Fruit fly (Drosophila melanogaster) whole organism, embryonic: ENCODE results near the gene AGO2.
A peak's percentile ranks its signal among the peaks of the same experiment; 100 is the strongest.

Experiments used
- Ada2b ChIP-seq: fragments of 200-800 bp; sonication (Bioruptor generic); IDR thresholded peaks from 2 replicates; pipeline ENCODE4 v1.3.6; 2022; ENCODE audit warnings: missing biosample characterization, missing genetic modification characterization
- C15 ChIP-seq: fragments of 200-800 bp; sonication (Bioruptor generic); IDR thresholded peaks from 3 replicates; pipeline ENCODE4 v1.3.6; 2022; ENCODE audit warnings: missing biosample characterization, missing genetic modification characterization
- CG1024 ChIP-seq: fragments of 200-800 bp; sonication (Bioruptor generic); IDR thresholded peaks from 2 replicates; pipeline ENCODE4 v1.3.6; 2022; ENCODE audit warnings: missing biosample characterization, missing genetic modification characterization
- CG10543 ChIP-seq: fragments of 200-800 bp; sonication (Bioruptor generic); optimal IDR thresholded peaks from 3 replicates; lab custom pipeline; 2017; ENCODE audit warnings: missing biosample characterization, mild to moderate bottlenecking, missing genetic modification characterization, moderate library complexity
- CG11456 ChIP-seq: fragments of 200-800 bp; sonication (Bioruptor generic); IDR thresholded peaks from 3 replicates; pipeline ENCODE4 v1.3.6; 2022; ENCODE audit warnings: missing biosample characterization, missing genetic modification characterization
- CG11696 ChIP-seq: fragments of 200-800 bp; sonication (Bioruptor generic); IDR thresholded peaks from 2 replicates; pipeline ENCODE4 v1.3.6; 2022; ENCODE audit warnings: missing biosample characterization, missing genetic modification characterization
- CG15479 ChIP-seq: fragments of 200-800 bp; sonication (Bioruptor generic); optimal IDR thresholded peaks from 3 replicates; lab custom pipeline; 2019; ENCODE audit warnings: missing biosample characterization, mild to moderate bottlenecking, missing genetic modification characterization, moderate library complexity
- CG17612 ChIP-seq: fragments of 200-800 bp; sonication (Bioruptor generic); IDR thresholded peaks from 2 replicates; pipeline ENCODE4 v1.3.6; 2022; ENCODE audit warnings: missing biosample characterization, missing genetic modification characterization
- CG18476 ChIP-seq: fragments of 200-800 bp; sonication (Bioruptor generic); optimal IDR thresholded peaks from 2 replicates; lab custom pipeline; 2016; ENCODE audit warnings: missing biosample characterization, mild to moderate bottlenecking, missing genetic modification characterization
- CG2129 ChIP-seq: fragments of 200-800 bp; sonication (Bioruptor generic); IDR thresholded peaks from 2 replicates; pipeline ENCODE4 v1.3.6; 2022; ENCODE audit warnings: missing biosample characterization, missing genetic modification characterization; ENCODE audit not compliant: partially characterized antibody
- CG30403 ChIP-seq: fragments of 200-800 bp; sonication (Bioruptor generic); optimal IDR thresholded peaks from 3 replicates; lab custom pipeline; 2016; ENCODE audit warnings: missing biosample characterization, missing genetic modification characterization
- CG31365 ChIP-seq: fragments of 200-800 bp; sonication (Bioruptor generic); optimal IDR thresholded peaks from 2 replicates; lab custom pipeline; 2018; ENCODE audit warnings: missing biosample characterization, mild to moderate bottlenecking, missing genetic modification characterization
- CG32532 ChIP-seq: fragments of 200-800 bp; sonication (Bioruptor generic); IDR thresholded peaks from 2 replicates; pipeline ENCODE4 v1.3.6; 2022; ENCODE audit warnings: missing biosample characterization, missing genetic modification characterization
- CG32772 ChIP-seq: fragments of 200-800 bp; sonication (Bioruptor generic); IDR thresholded peaks from 2 replicates; pipeline ENCODE4 v1.3.6; 2022; ENCODE audit warnings: missing biosample characterization, missing genetic modification characterization
- CG3847 ChIP-seq: fragments of 200-800 bp; sonication (Bioruptor generic); IDR thresholded peaks from 2 replicates; pipeline ENCODE4 v1.3.6; 2022; ENCODE audit warnings: missing biosample characterization, missing genetic modification characterization
- CG4360 ChIP-seq: fragments of 200-800 bp; sonication (Bioruptor generic); IDR thresholded peaks from 2 replicates; pipeline ENCODE4 v1.3.6; 2022; ENCODE audit warnings: missing biosample characterization, missing genetic modification characterization
- CG4820 ChIP-seq: fragments of 200-800 bp; sonication (Bioruptor generic); optimal IDR thresholded peaks from 3 replicates; lab custom pipeline; 2016; ENCODE audit warnings: missing biosample characterization, missing genetic modification characterization
- CG6175 ChIP-seq: fragments of 200-800 bp; sonication (Bioruptor generic); IDR thresholded peaks from 3 replicates; pipeline ENCODE4 v1.3.6; 2022; ENCODE audit warnings: missing biosample characterization, missing genetic modification characterization
- CG6791 ChIP-seq: fragments of 200-800 bp; sonication (Bioruptor generic); IDR thresholded peaks from 3 replicates; pipeline ENCODE4 v1.3.6; 2022; ENCODE audit warnings: missing biosample characterization, missing genetic modification characterization; ENCODE audit not compliant: partially characterized antibody
- CG8089 ChIP-seq: fragments of 200-800 bp; sonication (Bioruptor generic); optimal IDR thresholded peaks from 3 replicates; lab custom pipeline; 2016; ENCODE audit warnings: missing biosample characterization, missing genetic modification characterization
- CG9215 ChIP-seq: fragments of 200-800 bp; sonication (Bioruptor generic); IDR thresholded peaks from 2 replicates; pipeline ENCODE4 v1.3.6; 2022; ENCODE audit warnings: missing biosample characterization, missing genetic modification characterization
- CoRest ChIP-seq: fragments of 200-800 bp; sonication (Bioruptor generic); optimal IDR thresholded peaks from 3 replicates; lab custom pipeline; 2018; ENCODE audit warnings: missing biosample characterization, mild to moderate bottlenecking, missing genetic modification characterization, moderate library complexity
- D ChIP-seq, 2 experiments: fragments of 200-800 bp in 1 of 2; fragments of >200 bp in 1 of 2; sonication (Bioruptor generic) in 1 of 2; optimal IDR thresholded peaks; 2 replicates in 1 of 2; 3 replicates in 1 of 2; lab custom pipeline; 2017; ENCODE audit warnings: mild to moderate bottlenecking in 1 of 2, missing biosample characterization in 1 of 2, missing genetic modification characterization in 1 of 2, missing genetic modification reagents in 1 of 2
- Ets65A ChIP-seq: fragments of 200-800 bp; sonication (Bioruptor generic); peaks from one replicate; lab custom pipeline; 2016; ENCODE audit warnings: missing biosample characterization, missing genetic modification characterization
- Gsc ChIP-seq: fragments of 200-800 bp; sonication (Bioruptor generic); IDR thresholded peaks from 2 replicates; pipeline ENCODE4 v1.3.6; 2022; ENCODE audit warnings: missing biosample characterization, missing genetic modification characterization
- H2.0 ChIP-seq: fragments of 200-800 bp; sonication (Bioruptor generic); IDR thresholded peaks from 2 replicates; pipeline ENCODE4 v1.3.6; 2022; ENCODE audit warnings: missing biosample characterization, missing genetic modification characterization
- Ptx1 ChIP-seq: fragments of 200-800 bp; sonication (Bioruptor generic); IDR thresholded peaks from 2 replicates; pipeline ENCODE4 v1.3.6; 2022; ENCODE audit warnings: missing biosample characterization, missing genetic modification characterization
- TFAM ChIP-seq: fragments of 200-800 bp; sonication (Bioruptor generic); optimal IDR thresholded peaks from 2 replicates; lab custom pipeline; 2017; ENCODE audit warnings: missing biosample characterization, missing genetic modification characterization, inconsistent platforms
- ap ChIP-seq: fragments of 200-800 bp; sonication (Bioruptor generic); IDR thresholded peaks from 2 replicates; pipeline ENCODE4 v1.3.6; 2022; ENCODE audit warnings: missing biosample characterization, missing genetic modification characterization
- caup ChIP-seq: fragments of 200-800 bp; sonication (Bioruptor generic); optimal IDR thresholded peaks from 3 replicates; lab custom pipeline; 2017; ENCODE audit warnings: missing biosample characterization, mild to moderate bottlenecking, missing genetic modification characterization, moderate library complexity; ENCODE audit not compliant: severe bottlenecking
- ci ChIP-seq: fragments of 200-800 bp; sonication (Bioruptor generic); IDR thresholded peaks from 3 replicates; pipeline ENCODE4 v1.3.6; 2022; ENCODE audit warnings: missing biosample characterization, missing genetic modification characterization
- crol ChIP-seq: fragments of 200-800 bp; sonication (Bioruptor generic); IDR thresholded peaks from 2 replicates; pipeline ENCODE4 v1.3.6; 2022; ENCODE audit warnings: missing biosample characterization, missing genetic modification characterization
- danr ChIP-seq: fragments of 200-800 bp; sonication (Bioruptor generic); IDR thresholded peaks from 2 replicates; pipeline ENCODE4 v1.3.6; 2022; ENCODE audit warnings: missing biosample characterization, missing genetic modification characterization
- fd102C ChIP-seq: fragments of 200-800 bp; sonication (Bioruptor generic); optimal IDR thresholded peaks from 2 replicates; lab custom pipeline; 2018; ENCODE audit warnings: missing biosample characterization, mild to moderate bottlenecking, missing genetic modification characterization, moderate library complexity
- gro ChIP-seq: fragments of 200-800 bp; sonication (Bioruptor generic); optimal IDR thresholded peaks from 2 replicates; lab custom pipeline; 2016; ENCODE audit warnings: missing biosample characterization, missing genetic modification characterization
- her ChIP-seq: fragments of 200-800 bp; sonication (Bioruptor generic); optimal IDR thresholded peaks from 2 replicates; lab custom pipeline; 2016; ENCODE audit warnings: missing biosample characterization, missing genetic modification characterization
- jumu ChIP-seq: fragments of 200-800 bp; sonication (Bioruptor generic); optimal IDR thresholded peaks from 3 replicates; lab custom pipeline; 2016; ENCODE audit warnings: missing biosample characterization, missing genetic modification characterization
- kah ChIP-seq: fragments of 200-800 bp; sonication (Bioruptor generic); optimal IDR thresholded peaks from 2 replicates; lab custom pipeline; 2018; ENCODE audit warnings: missing biosample characterization, mild to moderate bottlenecking, missing genetic modification characterization
- mirr ChIP-seq: fragments of 200-800 bp; sonication (Bioruptor generic); optimal IDR thresholded peaks from 3 replicates; lab custom pipeline; 2018; ENCODE audit warnings: missing biosample characterization, mild to moderate bottlenecking, missing genetic modification characterization
- nerfin-1 ChIP-seq: fragments of 200-800 bp; sonication (Bioruptor generic); optimal IDR thresholded peaks from 3 replicates; lab custom pipeline; 2019; ENCODE audit warnings: missing biosample characterization, mild to moderate bottlenecking, missing genetic modification characterization, moderate library complexity
- pb ChIP-seq: fragments of 200-800 bp; sonication (Bioruptor generic); optimal IDR thresholded peaks from 3 replicates; lab custom pipeline; 2016; ENCODE audit warnings: missing biosample characterization, missing genetic modification characterization
- prd ChIP-seq, 3 experiments: fragments of >200 bp in 2 of 3; fragments of 200-800 bp in 1 of 3; sonication (Bioruptor generic) in 1 of 3; optimal IDR thresholded peaks in 2 of 3; IDR thresholded peaks in 1 of 3; 2 replicates in 2 of 3; 3 replicates in 1 of 3; pipeline versions ENCODE4 v1.3.6 to Lab custom; 2017 to 2022; ENCODE audit warnings: missing biosample characterization in 1 of 3, missing genetic modification characterization in 1 of 3
- row ChIP-seq: fragments of 200-800 bp; sonication (Bioruptor generic); IDR thresholded peaks from 3 replicates; pipeline ENCODE4 v1.3.6; 2022; ENCODE audit warnings: missing biosample characterization, missing genetic modification characterization
- sens ChIP-seq: fragments of 200-800 bp; sonication (Bioruptor generic); peaks from one replicate; lab custom pipeline; 2016; ENCODE audit warnings: missing biosample characterization, missing genetic modification characterization
- sob ChIP-seq: fragments of 200-800 bp; sonication (Bioruptor generic); IDR thresholded peaks from 2 replicates; pipeline ENCODE4 v1.3.6; 2022; ENCODE audit warnings: missing biosample characterization, missing genetic modification characterization
- tna ChIP-seq: fragments of 200-800 bp; sonication (Bioruptor generic); IDR thresholded peaks from 2 replicates; pipeline ENCODE4 v1.3.6; 2022; ENCODE audit warnings: missing biosample characterization, missing genetic modification characterization; ENCODE audit not compliant: partially characterized antibody
- unc-4 ChIP-seq: fragments of 200-800 bp; sonication (Bioruptor generic); IDR thresholded peaks from 2 replicates; pipeline ENCODE4 v1.3.6; 2022; ENCODE audit warnings: missing biosample characterization, missing genetic modification characterization; ENCODE audit not compliant: partially characterized antibody
- wek ChIP-seq: fragments of 200-800 bp; sonication (Bioruptor generic); optimal IDR thresholded peaks from 3 replicates; lab custom pipeline; 2018; ENCODE audit warnings: missing biosample characterization, mild to moderate bottlenecking, missing genetic modification characterization, moderate library complexity

The AGO2 gene

dm6 chr3L:15589746-15590145, 35.8 kb downstream of the AGO2 start:
- TF ChIP-seq CG2129: no peak
- TF ChIP-seq Gsc (GFP tag; lab: Robert Waterston, UW): no peak
- no peak for TF ChIP-seq crol (GFP tag; lab: Robert Waterston, UW)
- TF ChIP-seq CG11456 (GFP tag; lab: Robert Waterston, UW): peak; percentile 24; the same call in 1 of the 3 replicates
- TF ChIP-seq CG1024 (GFP tag; lab: Robert Waterston, UW): no peak
- peak; percentile 81 for TF ChIP-seq CG11696 (GFP tag; lab: Robert Waterston, UW)
- TF ChIP-seq D (optimal IDR thresholded peaks at IDR 0.05; lab: Kevin White, UChicago): no peak
- TF ChIP-seq D (GFP tag; optimal IDR thresholded peaks at IDR 0.05; lab: Kevin White, UChicago): no peak
- TF ChIP-seq jumu: peak; percentile 5
- TF ChIP-seq ci: no peak
- TF ChIP-seq Ada2b (GFP tag; lab: Robert Waterston, UW): 0 out of 2 replicates have a peak, but pooled peaks have one; percentile 23
- TF ChIP-seq kah (GFP tag; lab: Kevin White, UChicago): no peak
- no peak for TF ChIP-seq sens
- TF ChIP-seq row (GFP tag; lab: Robert Waterston, UW): peak; percentile 17; the same call in 1 of the 3 replicates
- no peak for TF ChIP-seq CG18476 (GFP tag; lab: Kevin White, UChicago)
- no peak for TF ChIP-seq C15 (GFP tag; lab: Robert Waterston, UW)
- TF ChIP-seq Ets65A (GFP tag; lab: Kevin White, UChicago): peak; percentile 55
- TF ChIP-seq CG6791 (GFP tag; lab: Robert Waterston, UW): 0 out of 3 replicates have a peak, but pooled peaks have one; percentile 1
- no peak for TF ChIP-seq TFAM
- 0 out of 2 replicates have a peak, but pooled peaks have one; percentile 15 for TF ChIP-seq sob
- TF ChIP-seq CG4360 (GFP tag; lab: Robert Waterston, UW): 0 out of 2 replicates have a peak, but pooled peaks have one; percentile 10
- TF ChIP-seq CG32532 (GFP tag; lab: Robert Waterston, UW): 0 out of 2 replicates have a peak, but pooled peaks have one; percentile 16
- no peak for TF ChIP-seq caup (GFP tag; lab: Kevin White, UChicago)
- 0 out of 2 replicates have a peak, but pooled peaks have one; percentile 25 for TF ChIP-seq Ptx1 (GFP tag; lab: Robert Waterston, UW)
- no peak for TF ChIP-seq danr (GFP tag; lab: Robert Waterston, UW)
- no peak for TF ChIP-seq nerfin-1 (tag; lab: Kevin White, UChicago)
- no peak for TF ChIP-seq tna (GFP tag; lab: Robert Waterston, UW)
- TF ChIP-seq CG9215 (GFP tag; lab: Robert Waterston, UW): no peak
- 0 out of 2 replicates have a peak, but pooled peaks have one; percentile 11 for TF ChIP-seq H2.0
- peak; percentile 29 for TF ChIP-seq pb (GFP tag; lab: Kevin White, UChicago)
- TF ChIP-seq prd (optimal IDR thresholded peaks at IDR 0.05; lab: Kevin White, UChicago): no peak
- 0 out of 3 replicates have a peak, but pooled peaks have one; percentile 11 for TF ChIP-seq prd (GFP tag; IDR thresholded peaks at IDR 0.05; lab: Robert Waterston, UW)
- 0 out of 2 replicates have a peak, but pooled peaks have one; percentile 40 for TF ChIP-seq CG32772 (GFP tag; lab: Robert Waterston, UW)
- TF ChIP-seq ap (GFP tag; lab: Robert Waterston, UW): no peak
- no peak for TF ChIP-seq CoRest
- 0 out of 3 replicates have a peak, but pooled peaks have one; percentile 39 for TF ChIP-seq CG6175 (GFP tag; lab: Robert Waterston, UW)
- TF ChIP-seq CG17612 (GFP tag; lab: Robert Waterston, UW): no peak
- TF ChIP-seq, all 482 proteins: peak for 16

DNA sequence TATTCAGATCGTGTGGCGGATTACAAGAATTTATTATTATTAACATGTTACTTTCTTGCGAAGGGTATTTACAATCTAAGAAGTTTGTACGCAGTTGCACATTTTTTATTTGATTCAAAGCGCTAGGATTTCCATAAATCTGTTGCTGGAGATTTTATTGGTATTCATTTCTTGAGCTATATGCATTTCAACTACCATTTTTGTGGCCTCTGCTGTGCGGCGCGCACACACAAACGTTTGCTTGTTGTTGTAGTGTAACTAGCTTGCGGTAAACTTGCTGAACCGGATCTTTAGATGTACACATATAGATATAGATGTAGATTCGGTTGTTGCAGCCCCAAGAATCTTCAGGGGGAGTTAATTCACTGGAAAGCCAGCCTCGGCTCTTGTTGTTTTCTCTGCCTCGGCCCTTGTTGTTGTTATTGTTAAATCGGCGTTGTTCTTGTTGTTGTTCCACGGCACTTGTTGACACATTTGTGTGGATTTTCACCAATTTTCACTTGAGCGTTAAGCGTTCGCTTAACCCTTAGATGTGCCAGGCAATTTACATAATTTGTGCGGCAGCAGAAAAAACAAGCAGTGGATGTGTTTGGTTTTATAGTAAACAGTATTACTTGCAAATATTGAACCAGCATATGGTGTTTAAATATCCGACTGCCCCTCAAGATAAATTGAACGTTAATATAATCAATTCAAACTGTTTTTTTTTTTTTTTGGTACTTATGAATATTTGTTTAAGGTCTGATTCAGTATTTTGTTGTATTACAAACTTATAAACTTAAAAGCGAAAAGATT, 37.1 kb downstream of the AGO2 start:
- TF ChIP-seq wek (peak; percentile 3), CG31365 (tag; lab: Kevin White, UChicago) (peak; percentile 9), CG3847 (peak; percentile 9; the same call in 1 of the 2 replicates), fd102C (GFP tag; lab: Kevin White, UChicago) (no peak), CG4820 (no peak), CG8089 (GFP tag; lab: Kevin White, UChicago) (no peak), CG10543 (GFP tag; lab: Kevin White, UChicago) (peak; percentile 4), unc-4 (GFP tag; lab: Robert Waterston, UW) (no peak), CG15479 (GFP tag; lab: Kevin White, UChicago) (no peak), her (GFP tag; lab: Kevin White, UChicago) (peak; percentile 11), gro (GFP tag; lab: Kevin White, UChicago) (no peak), CG30403 (no peak), Ptx1 (GFP tag; lab: Robert Waterston, UW) (no peak), ap (GFP tag; lab: Robert Waterston, UW) (no peak), mirr (GFP tag; lab: Kevin White, UChicago) (peak; percentile 41)
